Worm (Caenorhabditis elegans): ENCODE data around the gene oxy-4.

- no peak for TF ChIP-seq ama-1 (optimal IDR thresholded peaks at IDR 0.05)
- no peak for TF ChIP-seq sea-1 (GFP tag; conservative IDR thresholded peaks at IDR 0.05)
- no peak for TF ChIP-seq hnd-1 (tag; optimal IDR thresholded peaks at IDR 0.05)
- TF ChIP-seq ets-7 (tag; optimal IDR thresholded peaks at IDR 0.05), result no peak
- no peak for TF ChIP-seq tbx-37 (GFP tag; conservative IDR thresholded peaks at IDR 0.05)
- TF ChIP-seq scrt-1 (GFP tag; IDR thresholded peaks at IDR 0.05), result no peak
- no peak for TF ChIP-seq hmbx-1 (tag; optimal IDR thresholded peaks at IDR 0.05)
- no peak for TF ChIP-seq aly-1 (tag; optimal IDR thresholded peaks at IDR 0.05)
- TF ChIP-seq ceh-13 (GFP tag; optimal IDR thresholded peaks at IDR 0.05), result no peak
Measured at ce11 chrIII:5165745-5166144, 7.2 kb upstream of the oxy-4 start.
